Worm (Caenorhabditis elegans) whole organism, mixed stage, embryonic: ENCODE data around the gene ntl-2.

Source experiments
- M03D4.4 ChIP-seq: sonication (generic microtip); optimal IDR thresholded peaks from 2 replicates; lab custom pipeline; 2017; ENCODE audit warnings: mild to moderate bottlenecking, missing genetic modification characterization, missing compliant biosample characterization
- bed-3 ChIP-seq: fragments of 200-800 bp; sonication (Bioruptor generic); optimal IDR thresholded peaks from 3 replicates; lab custom pipeline; 2018; ENCODE audit warnings: mild to moderate bottlenecking, missing genetic modification characterization, moderate library complexity, missing compliant biosample characterization
- blmp-1 ChIP-seq: fragments of 150-350 bp; optimal IDR thresholded peaks from 2 replicates; lab custom pipeline; 2014; ENCODE audit warnings: missing biosample characterization, missing genetic modification characterization
- ceh-39 ChIP-seq: fragments of 150-350 bp; optimal IDR thresholded peaks from 2 replicates; lab custom pipeline; 2014; ENCODE audit warnings: missing biosample characterization, missing genetic modification characterization
- ceh-43 ChIP-seq: fragments of 200-800 bp; sonication (Bioruptor generic); optimal IDR thresholded peaks from 2 replicates; lab custom pipeline; 2018; ENCODE audit warnings: mild to moderate bottlenecking, missing genetic modification characterization, moderate library complexity, missing compliant biosample characterization
- ceh-83 ChIP-seq: fragments of 200-800 bp; sonication (Bioruptor generic); optimal IDR thresholded peaks from 2 replicates; lab custom pipeline; 2018; ENCODE audit warnings: mild to moderate bottlenecking, missing genetic modification characterization, missing compliant biosample characterization
- ces-1 ChIP-seq: fragments of 150-350 bp; optimal IDR thresholded peaks from 2 replicates; lab custom pipeline; 2014; ENCODE audit warnings: missing biosample characterization, missing genetic modification reagents, missing genetic modification characterization
- cnd-1 ChIP-seq: fragments of 200-800 bp; sonication (Bioruptor generic); optimal IDR thresholded peaks from 2 replicates; lab custom pipeline; 2018; ENCODE audit warnings: mild to moderate bottlenecking, missing genetic modification characterization, missing compliant biosample characterization
- drap-1 ChIP-seq: fragments of 200-800 bp; sonication (Bioruptor generic); optimal IDR thresholded peaks from 3 replicates; lab custom pipeline; 2018; ENCODE audit warnings: mild to moderate bottlenecking, missing genetic modification characterization, missing compliant biosample characterization
- elt-1 ChIP-seq: sonication (generic microtip); optimal IDR thresholded peaks from 2 replicates; lab custom pipeline; 2017; ENCODE audit warnings: missing genetic modification characterization, mild to moderate bottlenecking, missing compliant biosample characterization, antibody characterized with exemption, moderate library complexity, borderline replicate concordance; ENCODE audit not compliant: insufficient read depth
- elt-3 ChIP-seq: fragments of 150-350 bp; optimal IDR thresholded peaks from 2 replicates; lab custom pipeline; 2014; ENCODE audit warnings: missing biosample characterization, missing genetic modification characterization
- hlh-1 ChIP-seq: fragments of 150-350 bp; optimal IDR thresholded peaks from 2 replicates; lab custom pipeline; 2014; ENCODE audit warnings: missing biosample characterization, missing genetic modification reagents, missing genetic modification characterization
- lin-13 ChIP-seq: fragments of 150-350 bp; optimal IDR thresholded peaks from 2 replicates; lab custom pipeline; 2014; ENCODE audit warnings: missing biosample characterization, missing genetic modification characterization
- lin-32 ChIP-seq: fragments of 200-800 bp; sonication (Bioruptor generic); optimal IDR thresholded peaks from 2 replicates; lab custom pipeline; 2018; ENCODE audit warnings: mild to moderate bottlenecking, missing genetic modification characterization, missing compliant biosample characterization
- lsy-2 ChIP-seq: fragments of 150-350 bp; optimal IDR thresholded peaks from 2 replicates; lab custom pipeline; 2014; ENCODE audit warnings: missing biosample characterization, missing genetic modification characterization
- mep-1 ChIP-seq: fragments of 150-350 bp; optimal IDR thresholded peaks from 2 replicates; lab custom pipeline; 2017; ENCODE audit warnings: missing biosample characterization, missing genetic modification reagents, missing genetic modification characterization, inconsistent platforms
- mls-2 ChIP-seq: sonication (generic microtip); optimal IDR thresholded peaks from 2 replicates; lab custom pipeline; 2016; ENCODE audit warnings: mild to moderate bottlenecking, missing genetic modification characterization, moderate library complexity, missing compliant biosample characterization
- nhr-12 ChIP-seq: fragments of 150-350 bp; optimal IDR thresholded peaks from 2 replicates; lab custom pipeline; 2014; ENCODE audit warnings: missing biosample characterization, missing genetic modification characterization
- nhr-2 ChIP-seq: fragments of 150-350 bp; optimal IDR thresholded peaks from 2 replicates; lab custom pipeline; 2014; ENCODE audit warnings: missing biosample characterization, missing genetic modification characterization
- nhr-237 ChIP-seq: fragments of 150-350 bp; optimal IDR thresholded peaks from 2 replicates; lab custom pipeline; 2014; ENCODE audit warnings: missing biosample characterization, missing genetic modification characterization
- nhr-28 ChIP-seq: fragments of 150-350 bp; optimal IDR thresholded peaks from 2 replicates; lab custom pipeline; 2014; ENCODE audit warnings: missing biosample characterization, missing genetic modification characterization
- nhr-76 ChIP-seq: sonication (generic microtip); optimal IDR thresholded peaks from 2 replicates; lab custom pipeline; 2017; ENCODE audit warnings: missing biosample characterization, missing genetic modification characterization
- pha-4 ChIP-seq: fragments of 150-350 bp; optimal IDR thresholded peaks from 2 replicates; lab custom pipeline; 2018; ENCODE audit warnings: missing biosample characterization, missing genetic modification reagents, missing genetic modification characterization
- sem-2 ChIP-seq: fragments of 200-800 bp; sonication (Bioruptor generic); optimal IDR thresholded peaks from 2 replicates; lab custom pipeline; 2018; ENCODE audit warnings: mild to moderate bottlenecking, missing genetic modification characterization, missing compliant biosample characterization
- snpc-4 ChIP-seq: fragments of 150-350 bp; optimal IDR thresholded peaks from 2 replicates; lab custom pipeline; 2014; ENCODE audit warnings: missing biosample characterization, missing genetic modification characterization
- sptf-1 ChIP-seq: sonication (generic microtip); optimal IDR thresholded peaks from 2 replicates; lab custom pipeline; 2017; ENCODE audit warnings: mild to moderate bottlenecking, missing genetic modification characterization, moderate library complexity, missing compliant biosample characterization
- tbx-8 ChIP-seq: fragments of 200-800 bp; sonication (Bioruptor generic); optimal IDR thresholded peaks from 2 replicates; lab custom pipeline; 2018; ENCODE audit warnings: mild to moderate bottlenecking, missing genetic modification characterization, moderate library complexity, missing compliant biosample characterization
- unc-120 ChIP-seq: sonication (generic microtip); optimal IDR thresholded peaks from 2 replicates; lab custom pipeline; 2017; ENCODE audit warnings: missing genetic modification characterization, missing compliant biosample characterization; ENCODE audit not compliant: poor library complexity, severe bottlenecking
- unc-39 ChIP-seq: fragments of 150-350 bp; optimal IDR thresholded peaks from 2 replicates; lab custom pipeline; 2014; ENCODE audit warnings: missing biosample characterization, missing genetic modification characterization
- unc-62 ChIP-seq: fragments of 150-350 bp; optimal IDR thresholded peaks from 2 replicates; lab custom pipeline; 2014; ENCODE audit warnings: missing biosample characterization, missing genetic modification reagents, missing genetic modification characterization
- zip-8 ChIP-seq: fragments of 150-350 bp; optimal IDR thresholded peaks from 2 replicates; lab custom pipeline; 2014; ENCODE audit warnings: missing biosample characterization, missing genetic modification characterization
- ztf-11 ChIP-seq: fragments of 150-350 bp; optimal IDR thresholded peaks from 2 replicates; lab custom pipeline; 2014; ENCODE audit warnings: missing biosample characterization, missing genetic modification characterization

Gene ntl-2

DNA sequence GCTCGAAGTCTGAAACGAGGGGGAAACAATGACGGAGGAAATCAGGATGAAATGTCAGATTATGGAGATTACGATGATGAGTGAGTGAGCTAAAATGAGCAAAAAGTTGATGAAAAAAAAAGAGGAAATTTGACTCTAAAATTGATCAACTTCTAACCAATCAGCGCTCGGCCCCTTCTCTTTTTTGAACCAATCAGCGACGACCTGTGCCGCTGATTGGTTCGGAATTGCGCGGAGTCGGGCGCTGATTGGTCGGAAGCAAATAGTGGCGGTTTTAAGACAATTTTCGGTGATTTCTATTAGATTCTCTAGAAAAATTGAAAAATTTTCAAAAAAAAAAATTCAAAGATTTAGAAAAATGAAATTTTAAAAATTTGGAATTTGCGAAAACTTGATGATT lies 38.5 kb downstream of the ntl-2 start:
- TF ChIP-seq sptf-1 (no peak), M03D4.4 (tag; lab: Kevin White, UChicago) (no peak), lin-32 (GFP tag; lab: Kevin White, UChicago) (no peak), bed-3 (GFP tag; lab: Kevin White, UChicago) (no peak), unc-39 (no peak), nhr-237 (tag; lab: Kevin White, UChicago) (no peak), nhr-28 (tag; lab: Kevin White, UChicago) (no peak)

DNA sequence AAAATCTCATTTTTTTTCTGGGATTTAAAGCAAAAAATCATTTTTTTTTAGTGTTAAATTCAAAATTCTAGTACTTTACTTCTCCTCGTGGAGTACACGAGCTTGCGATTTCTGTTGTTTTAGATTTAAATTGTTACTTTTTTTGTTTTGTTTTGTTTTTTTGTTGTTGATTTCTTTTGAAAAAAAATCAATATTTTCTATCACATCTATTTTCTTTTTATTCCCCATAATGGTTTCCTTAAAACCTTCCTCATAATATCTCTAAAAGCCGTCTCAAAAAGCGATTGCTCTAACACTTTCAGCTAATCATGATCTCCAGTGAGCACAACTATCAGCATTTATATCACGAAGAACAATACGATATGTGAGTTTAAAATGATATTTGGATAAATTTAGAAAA lies 41.8 kb downstream of the ntl-2 start, which contains the start of gene madf-3:
madf-3 (plus strand) TSS at position 301 of the 400 bp plus-strand sequence.
- TF ChIP-seq unc-39 (no peak), M03D4.4 (tag; lab: Kevin White, UChicago) (no peak), sptf-1 (no peak), ceh-43 (GFP tag; lab: Kevin White, UChicago) (no peak), snpc-4 (no peak), unc-62 (GFP tag; lab: Kevin White, UChicago) (no peak), nhr-2 (tag; lab: Kevin White, UChicago) (no peak), cnd-1 (tag; lab: Kevin White, UChicago) (no peak), elt-3 (tag; lab: Kevin White, UChicago) (no peak), lin-32 (GFP tag; lab: Kevin White, UChicago) (no peak), lin-13 (no peak), mep-1 (tag; lab: Kevin White, UChicago) (no peak), tbx-8 (GFP tag; lab: Kevin White, UChicago) (no peak), mls-2 (tag; lab: Kevin White, UChicago) (no peak), bed-3 (GFP tag; lab: Kevin White, UChicago) (no peak)

DNA sequence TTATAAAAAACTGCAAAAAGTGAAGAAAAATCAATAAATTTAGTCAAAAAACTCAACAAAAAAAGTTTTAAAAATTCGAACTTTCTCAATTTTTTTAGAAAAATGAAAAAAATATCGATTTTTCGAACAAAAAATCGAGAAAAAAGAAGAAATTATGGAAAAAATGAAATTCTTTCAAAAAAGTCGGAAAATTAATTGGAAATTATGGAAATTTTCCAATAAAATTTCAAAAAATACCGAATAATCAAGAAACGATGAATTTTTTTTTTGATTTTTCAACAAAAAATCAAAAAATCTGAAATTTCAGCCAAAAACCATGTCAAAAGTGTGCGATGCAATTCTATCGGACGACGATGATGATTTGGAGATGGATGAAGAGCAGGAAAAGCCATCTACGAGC lies 47.5 kb downstream of the ntl-2 start, which contains the start of gene H20J04.4:
H20J04.4 (plus strand) TSS at position 301 of the 400 bp plus-strand sequence.
- TF ChIP-seq nhr-76 (tag; lab: Kevin White, UChicago) (no peak), elt-1 (tag; lab: Kevin White, UChicago) (no peak), lin-32 (GFP tag; lab: Kevin White, UChicago) (no peak), mls-2 (tag; lab: Kevin White, UChicago) (no peak), unc-120 (tag; lab: Kevin White, UChicago) (no peak), tbx-8 (GFP tag; lab: Kevin White, UChicago) (no peak), lsy-2 (no peak), blmp-1 (tag; lab: Kevin White, UChicago) (no peak), snpc-4 (no peak), sptf-1 (no peak), unc-39 (no peak), ceh-39 (tag; lab: Kevin White, UChicago) (no peak), lin-13 (no peak), hlh-1 (tag; lab: Kevin White, UChicago) (no peak), mep-1 (tag; lab: Kevin White, UChicago) (no peak)

DNA sequence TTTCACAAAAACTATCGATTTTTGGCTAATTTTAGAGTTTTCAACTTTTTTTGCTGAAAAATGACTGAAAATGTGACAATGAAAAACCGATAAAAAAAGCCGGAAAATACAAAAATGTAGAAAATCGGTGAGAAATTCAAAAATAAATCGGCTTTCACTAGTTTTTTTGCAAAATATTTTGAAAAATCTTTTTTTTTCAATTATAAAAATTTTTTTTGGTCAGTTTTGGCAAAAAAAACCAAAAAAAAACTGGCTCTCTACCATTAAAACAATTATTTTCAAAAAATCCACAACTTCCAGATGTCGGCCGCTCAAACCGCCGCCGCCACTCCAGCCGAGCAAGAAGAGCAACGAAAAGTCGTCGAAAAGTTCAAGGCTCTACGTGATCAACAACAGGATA lies 49.8 kb downstream of the ntl-2 start, which contains the start of gene pfd-2:
pfd-2 (plus strand) TSS at position 301 of the 400 bp plus-strand sequence.
- TF ChIP-seq lin-13 (no peak), mep-1 (tag; lab: Kevin White, UChicago) (no peak), sptf-1 (no peak), nhr-12 (no peak), snpc-4 (no peak), ceh-83 (GFP tag; lab: Kevin White, UChicago) (no peak), mls-2 (tag; lab: Kevin White, UChicago) (no peak), zip-8 (tag; lab: Kevin White, UChicago) (no peak), ztf-11 (tag; lab: Kevin White, UChicago) (no peak), nhr-2 (tag; lab: Kevin White, UChicago) (no peak), nhr-237 (tag; lab: Kevin White, UChicago) (no peak), ces-1 (GFP tag; lab: Kevin White, UChicago) (no peak), sem-2 (GFP tag; lab: Kevin White, UChicago) (no peak), pha-4 (tag; lab: Kevin White, UChicago) (no peak), M03D4.4 (tag; lab: Kevin White, UChicago) (no peak), unc-39 (no peak), nhr-76 (tag; lab: Kevin White, UChicago) (no peak), drap-1 (no peak)
